Fruit fly (Drosophila melanogaster) whole organism, embryonic: ENCODE measurements around the gene CG17329.

Experiments
- Blimp-1 ChIP-seq: fragments of 200-800 bp; sonication (Bioruptor generic); optimal IDR thresholded peaks from 3 replicates; lab custom pipeline; 2018; ENCODE audit warnings: missing biosample characterization, missing genetic modification characterization, mild to moderate bottlenecking, moderate library complexity, missing genetic modification reagents
- CG11696 ChIP-seq: fragments of 200-800 bp; sonication (Bioruptor generic); IDR thresholded peaks from 2 replicates; pipeline ENCODE4 v1.3.6; 2022; ENCODE audit warnings: missing biosample characterization, missing genetic modification characterization
- CG13287 ChIP-seq: fragments of 200-800 bp; sonication (Bioruptor generic); IDR thresholded peaks from 2 replicates; pipeline ENCODE4 v1.3.6; 2022; ENCODE audit warnings: missing biosample characterization, missing genetic modification characterization; ENCODE audit not compliant: partially characterized antibody
- CG2116 ChIP-seq: fragments of 200-800 bp; sonication (Bioruptor generic); optimal IDR thresholded peaks from 3 replicates; lab custom pipeline; 2018; ENCODE audit warnings: missing biosample characterization, mild to moderate bottlenecking, missing genetic modification characterization
- CG2889 ChIP-seq: fragments of 200-800 bp; sonication (Bioruptor generic); IDR thresholded peaks from 3 replicates; pipeline ENCODE4 v1.3.6; 2022; ENCODE audit warnings: missing biosample characterization, missing genetic modification characterization
- CG7987 ChIP-seq: fragments of 200-800 bp; sonication (Bioruptor generic); optimal IDR thresholded peaks from 2 replicates; lab custom pipeline; 2018; ENCODE audit warnings: missing biosample characterization, mild to moderate bottlenecking, missing genetic modification characterization, moderate library complexity
- Eip74EF ChIP-seq, 2 experiments: fragments of 200-800 bp in 1 of 2; fragments of >200 bp in 1 of 2; sonication (Bioruptor generic) in 1 of 2; optimal IDR thresholded peaks; 2 replicates each; lab custom pipeline; 2017 to 2019; ENCODE audit warnings: missing biosample characterization in 2 of 2, missing genetic modification characterization in 2 of 2, mild to moderate bottlenecking in 1 of 2, moderate library complexity in 1 of 2
- oc ChIP-seq: fragments of 200-800 bp; sonication (Bioruptor generic); optimal IDR thresholded peaks from 2 replicates; lab custom pipeline; 2018; ENCODE audit warnings: missing biosample characterization, mild to moderate bottlenecking, missing genetic modification characterization, moderate library complexity
- otp ChIP-seq: fragments of 200-800 bp; sonication (Bioruptor generic); IDR thresholded peaks from 3 replicates; pipeline ENCODE4, ENCODE4 v1.3.6; 2022; ENCODE audit warnings: missing biosample characterization, missing genetic modification characterization
- seq ChIP-seq: fragments of 200-800 bp; sonication (Bioruptor generic); IDR thresholded peaks from 2 replicates; pipeline ENCODE4 v1.3.6; 2022; ENCODE audit warnings: missing biosample characterization, missing genetic modification characterization
- wdn ChIP-seq: fragments of 200-800 bp; sonication (Bioruptor generic); IDR thresholded peaks from 2 replicates; pipeline ENCODE4 v1.3.6; 2022; ENCODE audit warnings: missing biosample characterization, missing genetic modification characterization

- TF ChIP-seq CG7987 (GFP tag; lab: Kevin White, UChicago) (no peak), Eip74EF (GFP tag; optimal IDR thresholded peaks at IDR 0.05; lab: Kevin White, UChicago) (peak in 1 of 2 experiments; percentile 3), CG11696 (GFP tag; lab: Robert Waterston, UW) (no peak), CG2116 (GFP tag; lab: Kevin White, UChicago) (no peak), CG2889 (GFP tag; lab: Robert Waterston, UW) (no peak), otp (no peak), wdn (GFP tag; lab: Robert Waterston, UW) (no peak), CG13287 (GFP tag; lab: Robert Waterston, UW) (no peak), Blimp-1 (GFP tag; lab: Kevin White, UChicago) (no peak), oc (tag; lab: Kevin White, UChicago) (no peak), seq (GFP tag; lab: Robert Waterston, UW) (no peak)
These were observed 30.1 kb downstream of the CG17329 start for dm6 chr2L:16321209-16321608.
